Worm (Caenorhabditis elegans) whole organism, midembryonic: Measurements from ENCODE around the gene sdpn-1.

Experiments used
- T22C8.4 ChIP-seq: fragments of 200-800 bp; sonication (Bioruptor generic); IDR thresholded peaks from 2 replicates; pipeline ENCODE4 v1.3.6; 2022; ENCODE audit warnings: missing genetic modification characterization, missing compliant biosample characterization
- cog-1 ChIP-seq: sonication (generic microtip); optimal IDR thresholded peaks from 2 replicates; lab custom pipeline; 2016; ENCODE audit warnings: missing genetic modification characterization, missing compliant biosample characterization
- flt-1 ChIP-seq: fragments of 200-800 bp; sonication (Bioruptor generic); IDR thresholded peaks from 2 replicates; pipeline ENCODE4 v1.3.6; 2022; ENCODE audit warnings: missing genetic modification characterization, missing compliant biosample characterization
- klf-2 ChIP-seq: fragments of 200-800 bp; sonication (Bioruptor generic); conservative IDR thresholded peaks from 2 replicates; pipeline ENCODE4 v1.3.6; 2022; ENCODE audit warnings: missing genetic modification reagents, missing genetic modification characterization, missing compliant biosample characterization
- med-1 ChIP-seq: sonication (generic microtip); optimal IDR thresholded peaks from 2 replicates; lab custom pipeline; 2017; ENCODE audit warnings: missing genetic modification characterization, mild to moderate bottlenecking, missing compliant biosample characterization, antibody characterized with exemption, missing genetic modification reagents; ENCODE audit not compliant: insufficient read depth
- ref-1 ChIP-seq: fragments of 200-800 bp; sonication (Bioruptor generic); conservative IDR thresholded peaks from 2 replicates; pipeline ENCODE4 v1.3.6; 2022; ENCODE audit warnings: missing genetic modification reagents, missing genetic modification characterization, missing compliant biosample characterization
- tab-1 ChIP-seq: fragments of 200-800 bp; sonication (Bioruptor generic); IDR thresholded peaks from 2 replicates; pipeline ENCODE4 v1.3.6; 2022; ENCODE audit warnings: missing genetic modification characterization, missing compliant biosample characterization
- ztf-23 ChIP-seq: fragments of 200-800 bp; sonication (Bioruptor generic); IDR thresholded peaks from 2 replicates; pipeline ENCODE4 v1.3.6; 2022; ENCODE audit warnings: missing genetic modification reagents, missing genetic modification characterization, missing compliant biosample characterization
- ztf-29 ChIP-seq: fragments of 200-800 bp; sonication (Bioruptor generic); IDR thresholded peaks from 2 replicates; pipeline ENCODE4 v1.3.6; 2022; ENCODE audit warnings: missing genetic modification reagents, missing genetic modification characterization, missing compliant biosample characterization

DNA sequence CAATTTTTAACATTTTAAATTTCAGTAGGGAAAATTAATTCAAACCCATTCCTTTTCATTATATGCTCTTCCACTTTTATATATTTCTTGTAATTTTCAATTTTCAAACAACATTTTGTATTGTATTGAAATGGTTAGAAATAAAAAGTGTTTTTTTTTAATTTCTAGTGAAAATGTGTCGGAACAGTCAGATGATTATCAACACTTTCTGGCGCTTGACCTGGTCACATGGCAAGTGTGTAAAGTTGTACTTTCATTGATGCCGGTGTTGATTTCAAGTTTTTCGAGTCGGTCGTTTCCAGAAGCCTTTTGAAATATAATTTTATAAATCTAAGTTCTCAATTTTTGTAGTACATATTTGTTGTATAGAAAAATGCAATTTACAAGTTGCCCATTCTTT is 28.7 kb upstream of the sdpn-1 start:
- TF ChIP-seq flt-1 (GFP tag; lab: Robert Waterston, UW) = no peak
- no peak for TF ChIP-seq tab-1 (GFP tag; lab: Robert Waterston, UW)
- TF ChIP-seq ztf-29 (GFP tag; lab: Robert Waterston, UW) = no peak
- no peak for TF ChIP-seq med-1
- no peak for TF ChIP-seq ref-1 (GFP tag; lab: Robert Waterston, UW)
- no peak for TF ChIP-seq cog-1
- TF ChIP-seq T22C8.4 = no peak
- TF ChIP-seq klf-2 (GFP tag; lab: Robert Waterston, UW) = no peak
- TF ChIP-seq ztf-23 (GFP tag; lab: Robert Waterston, UW) = no peak
